Worm (Caenorhabditis elegans) whole organism, midembryonic: Measurements from ENCODE around the gene wrt-6.

Source experiments
- klf-2 ChIP-seq: fragments of 200-800 bp; sonication (Bioruptor generic); conservative IDR thresholded peaks from 2 replicates; pipeline ENCODE4 v1.3.6; 2022; ENCODE audit warnings: missing genetic modification reagents, missing genetic modification characterization, missing compliant biosample characterization
- tab-1 ChIP-seq: fragments of 200-800 bp; sonication (Bioruptor generic); IDR thresholded peaks from 2 replicates; pipeline ENCODE4 v1.3.6; 2022; ENCODE audit warnings: missing genetic modification characterization, missing compliant biosample characterization

ce11 chrX:3472226-3472625 lies 7.8 kb upstream of the wrt-6 start:
- TF ChIP-seq tab-1 (GFP tag; lab: Robert Waterston, UW): 0 out of 2 replicates have a peak, but pooled peaks have one; percentile 31
- TF ChIP-seq klf-2 (GFP tag; lab: Robert Waterston, UW): no peak
